Fruit fly (Drosophila melanogaster) whole organism, embryonic: ENCODE measurements around the gene CG6168.
A peak's percentile ranks its signal among the peaks of the same experiment; 100 is the strongest.

ENCODE experiments used
- Antp ChIP-seq: fragments of 200-800 bp; sonication (Bioruptor generic); optimal IDR thresholded peaks from 3 replicates; lab custom pipeline; 2016; ENCODE audit warnings: missing biosample characterization, missing genetic modification characterization
- Asciz ChIP-seq: fragments of 200-800 bp; sonication (Bioruptor generic); optimal IDR thresholded peaks from 2 replicates; lab custom pipeline; 2017; ENCODE audit warnings: missing biosample characterization, mild to moderate bottlenecking, missing genetic modification characterization, missing genetic modification reagents
- Atf6 ChIP-seq: fragments of 200-800 bp; sonication (Bioruptor generic); IDR thresholded peaks from 2 replicates; pipeline ENCODE4 v1.3.6; 2022; ENCODE audit warnings: missing biosample characterization, missing genetic modification characterization
- Awh ChIP-seq: fragments of 200-800 bp; sonication (Bioruptor generic); IDR thresholded peaks from 2 replicates; pipeline ENCODE4, ENCODE4 v1.3.6; 2022; ENCODE audit warnings: missing biosample characterization, missing genetic modification characterization
- CG10462 ChIP-seq: fragments of 200-800 bp; sonication (Bioruptor generic); optimal IDR thresholded peaks from 2 replicates; lab custom pipeline; 2016; ENCODE audit warnings: missing biosample characterization, missing genetic modification characterization
- CG10543 ChIP-seq: fragments of 200-800 bp; sonication (Bioruptor generic); optimal IDR thresholded peaks from 3 replicates; lab custom pipeline; 2017; ENCODE audit warnings: missing biosample characterization, mild to moderate bottlenecking, missing genetic modification characterization, moderate library complexity
- CG11398 ChIP-seq: fragments of 200-800 bp; sonication (Bioruptor generic); optimal IDR thresholded peaks from 2 replicates; lab custom pipeline; 2016; ENCODE audit warnings: missing biosample characterization, missing genetic modification characterization
- CG12071 ChIP-seq: fragments of 200-800 bp; sonication (Bioruptor generic); optimal IDR thresholded peaks from 3 replicates; lab custom pipeline; 2018; ENCODE audit warnings: missing biosample characterization, mild to moderate bottlenecking, missing genetic modification characterization
- CG13296 ChIP-seq: fragments of 200-800 bp; sonication (Bioruptor generic); optimal IDR thresholded peaks from 3 replicates; lab custom pipeline; 2018; ENCODE audit warnings: missing biosample characterization, mild to moderate bottlenecking, missing genetic modification characterization
- CG14860 ChIP-seq: fragments of 200-800 bp; sonication (Bioruptor generic); IDR thresholded peaks from 3 replicates; pipeline ENCODE4 v1.3.6; 2022; ENCODE audit warnings: missing biosample characterization, missing genetic modification characterization; ENCODE audit not compliant: partially characterized antibody
- CG15269 ChIP-seq: fragments of 200-800 bp; sonication (Bioruptor generic); optimal IDR thresholded peaks from 2 replicates; lab custom pipeline; 2018; ENCODE audit warnings: missing biosample characterization, mild to moderate bottlenecking, missing genetic modification characterization, moderate library complexity
- CG16863 ChIP-seq: fragments of 200-800 bp; sonication (Bioruptor generic); optimal IDR thresholded peaks from 3 replicates; lab custom pipeline; 2016; ENCODE audit warnings: missing biosample characterization, missing genetic modification characterization
- CG18476 ChIP-seq: fragments of 200-800 bp; sonication (Bioruptor generic); optimal IDR thresholded peaks from 2 replicates; lab custom pipeline; 2016; ENCODE audit warnings: missing biosample characterization, mild to moderate bottlenecking, missing genetic modification characterization
- CG2120 ChIP-seq: fragments of 200-800 bp; sonication (Bioruptor generic); optimal IDR thresholded peaks from 3 replicates; lab custom pipeline; 2016; ENCODE audit warnings: missing biosample characterization, missing genetic modification characterization
- CG34224 ChIP-seq: fragments of 200-800 bp; sonication (Bioruptor generic); IDR thresholded peaks from 3 replicates; pipeline ENCODE4 v1.3.6; 2022; ENCODE audit warnings: missing biosample characterization, missing genetic modification characterization; ENCODE audit not compliant: partially characterized antibody
- CG34422 ChIP-seq: fragments of 200-800 bp; sonication (Bioruptor generic); IDR thresholded peaks from 3 replicates; pipeline ENCODE4 v1.3.6; 2022; ENCODE audit warnings: missing biosample characterization, missing genetic modification characterization
- CG4854 ChIP-seq: fragments of 200-800 bp; sonication (Bioruptor generic); optimal IDR thresholded peaks from 2 replicates; lab custom pipeline; 2016; ENCODE audit warnings: missing biosample characterization, missing genetic modification characterization, inconsistent platforms
- CG7963 ChIP-seq: fragments of 200-800 bp; sonication (Bioruptor generic); IDR thresholded peaks from 3 replicates; pipeline ENCODE4 v1.3.6; 2022; ENCODE audit warnings: missing biosample characterization, missing genetic modification characterization; ENCODE audit not compliant: partially characterized antibody
- CG7987 ChIP-seq: fragments of 200-800 bp; sonication (Bioruptor generic); optimal IDR thresholded peaks from 2 replicates; lab custom pipeline; 2018; ENCODE audit warnings: missing biosample characterization, mild to moderate bottlenecking, missing genetic modification characterization, moderate library complexity
- CG8359 ChIP-seq: fragments of 200-800 bp; sonication (Bioruptor generic); optimal IDR thresholded peaks from 2 replicates; lab custom pipeline; 2017; ENCODE audit warnings: missing biosample characterization, mild to moderate bottlenecking, missing genetic modification characterization, borderline replicate concordance
- CG9609 ChIP-seq: fragments of 200-800 bp; sonication (Bioruptor generic); optimal IDR thresholded peaks from 3 replicates; lab custom pipeline; 2016; ENCODE audit warnings: missing biosample characterization, missing genetic modification characterization
- CG9876 ChIP-seq: fragments of 200-800 bp; sonication (Bioruptor generic); optimal IDR thresholded peaks from 2 replicates; lab custom pipeline; 2016; ENCODE audit warnings: missing biosample characterization, missing genetic modification characterization
- Fer1 ChIP-seq: fragments of 200-800 bp; sonication (Bioruptor generic); optimal IDR thresholded peaks from 2 replicates; lab custom pipeline; 2017; ENCODE audit warnings: missing biosample characterization, mild to moderate bottlenecking, missing genetic modification characterization
- Jarid2 ChIP-seq: fragments of 200-800 bp; sonication (Bioruptor generic); optimal IDR thresholded peaks from 3 replicates; lab custom pipeline; 2017; ENCODE audit warnings: mild to moderate bottlenecking, missing biosample characterization, missing genetic modification reagents, missing genetic modification characterization
- Lim3 ChIP-seq: fragments of 200-800 bp; sonication (Bioruptor generic); IDR thresholded peaks from 2 replicates; pipeline ENCODE4 v1.3.6; 2022; ENCODE audit warnings: missing biosample characterization, missing genetic modification characterization
- Myb ChIP-seq: fragments of 200-800 bp; sonication (Bioruptor generic); optimal IDR thresholded peaks from 2 replicates; lab custom pipeline; 2016; ENCODE audit warnings: missing biosample characterization, missing genetic modification characterization
- PHDP ChIP-seq: fragments of 200-800 bp; sonication (Bioruptor generic); optimal IDR thresholded peaks from 3 replicates; lab custom pipeline; 2018; ENCODE audit warnings: missing biosample characterization, mild to moderate bottlenecking, missing genetic modification characterization, moderate library complexity
- Six4 ChIP-seq: fragments of 200-800 bp; sonication (Bioruptor generic); optimal IDR thresholded peaks from 2 replicates; lab custom pipeline; 2016; ENCODE audit warnings: missing biosample characterization, missing genetic modification characterization
- TFAM ChIP-seq: fragments of 200-800 bp; sonication (Bioruptor generic); optimal IDR thresholded peaks from 2 replicates; lab custom pipeline; 2017; ENCODE audit warnings: missing biosample characterization, missing genetic modification characterization, inconsistent platforms
- ac ChIP-seq: fragments of 200-800 bp; sonication (Bioruptor generic); optimal IDR thresholded peaks from 3 replicates; lab custom pipeline; 2017; ENCODE audit warnings: missing biosample characterization, mild to moderate bottlenecking, missing genetic modification characterization
- aop ChIP-seq: fragments of 200-800 bp; sonication (Bioruptor generic); IDR thresholded peaks from 2 replicates; pipeline ENCODE4 v1.3.6; 2022; ENCODE audit warnings: missing biosample characterization, missing genetic modification characterization
- ci ChIP-seq: fragments of 200-800 bp; sonication (Bioruptor generic); IDR thresholded peaks from 3 replicates; pipeline ENCODE4 v1.3.6; 2022; ENCODE audit warnings: missing biosample characterization, missing genetic modification characterization
- croc ChIP-seq: fragments of 200-800 bp; sonication (Bioruptor generic); conservative IDR thresholded peaks from 3 replicates; pipeline ENCODE4 v1.3.6; 2022; ENCODE audit warnings: missing biosample characterization, missing genetic modification characterization
- crp ChIP-seq, 2 experiments: fragments of 200-800 bp; sonication (Bioruptor generic); optimal IDR thresholded peaks; 2 replicates in 1 of 2; 3 replicates in 1 of 2; lab custom pipeline; 2017; ENCODE audit warnings: missing biosample characterization in 2 of 2, missing genetic modification characterization in 2 of 2, mild to moderate bottlenecking in 1 of 2, moderate library complexity in 1 of 2
- disco-r ChIP-seq: fragments of 200-800 bp; sonication (Bioruptor generic); optimal IDR thresholded peaks from 2 replicates; lab custom pipeline; 2016; ENCODE audit warnings: missing biosample characterization, missing genetic modification characterization
- emc ChIP-seq: fragments of 200-800 bp; sonication (Bioruptor generic); optimal IDR thresholded peaks from 2 replicates; lab custom pipeline; 2016; ENCODE audit warnings: missing biosample characterization, missing genetic modification characterization
- grau ChIP-seq: fragments of 200-800 bp; optimal IDR thresholded peaks from 3 replicates; lab custom pipeline; 2019; ENCODE audit warnings: missing biosample characterization, mild to moderate bottlenecking, missing genetic modification characterization, moderate library complexity
- ham ChIP-seq: fragments of 200-800 bp; sonication (Bioruptor generic); IDR thresholded peaks from 2 replicates; pipeline ENCODE4 v1.3.6; 2022; ENCODE audit warnings: missing biosample characterization, missing genetic modification characterization
- insv ChIP-seq, 2 experiments: fragments of 200-800 bp; sonication (Bioruptor generic); optimal IDR thresholded peaks; 3 replicates each; lab custom pipeline; 2016 to 2018; ENCODE audit warnings: missing biosample characterization in 2 of 2, missing genetic modification characterization in 2 of 2
- nerfin-2 ChIP-seq: fragments of 200-800 bp; sonication (Bioruptor generic); IDR thresholded peaks from 2 replicates; pipeline ENCODE4 v1.3.6; 2022; ENCODE audit warnings: missing biosample characterization, missing genetic modification characterization; ENCODE audit not compliant: partially characterized antibody
- otp ChIP-seq: fragments of 200-800 bp; sonication (Bioruptor generic); IDR thresholded peaks from 3 replicates; pipeline ENCODE4, ENCODE4 v1.3.6; 2022; ENCODE audit warnings: missing biosample characterization, missing genetic modification characterization
- slbo ChIP-seq: fragments of 200-800 bp; sonication (Bioruptor generic); IDR thresholded peaks from 2 replicates; pipeline ENCODE4 v1.3.6; 2022; ENCODE audit warnings: missing biosample characterization, missing genetic modification characterization
- slp2 ChIP-seq: fragments of 200-800 bp; sonication (Bioruptor generic); optimal IDR thresholded peaks from 2 replicates; lab custom pipeline; 2016; ENCODE audit warnings: missing biosample characterization, missing genetic modification characterization
- so ChIP-seq: fragments of 200-800 bp; sonication (Bioruptor generic); IDR thresholded peaks from 3 replicates; pipeline ENCODE4 v1.3.6; 2022; ENCODE audit warnings: missing biosample characterization, missing genetic modification characterization
- sug ChIP-seq: fragments of 200-800 bp; optimal IDR thresholded peaks from 2 replicates; lab custom pipeline; 2019; ENCODE audit warnings: missing biosample characterization, mild to moderate bottlenecking, missing genetic modification characterization, moderate library complexity
- twi ChIP-seq: fragments of 200-800 bp; optimal IDR thresholded peaks from 2 replicates; lab custom pipeline; 2019; ENCODE audit warnings: missing biosample characterization, mild to moderate bottlenecking, missing genetic modification characterization, moderate library complexity
- vvl ChIP-seq: fragments of 200-800 bp; sonication (Bioruptor generic); IDR thresholded peaks from 2 replicates; pipeline ENCODE4 v1.3.6; 2022; ENCODE audit warnings: missing biosample characterization, missing genetic modification characterization
- yki ChIP-seq: fragments of >200 bp; optimal IDR thresholded peaks from 3 replicates; lab custom pipeline; 2018
- zf30C ChIP-seq: fragments of 200-800 bp; sonication (Bioruptor generic); optimal IDR thresholded peaks from 3 replicates; lab custom pipeline; 2018; ENCODE audit warnings: missing biosample characterization, mild to moderate bottlenecking, missing genetic modification characterization

The CG6168 gene

DNA sequence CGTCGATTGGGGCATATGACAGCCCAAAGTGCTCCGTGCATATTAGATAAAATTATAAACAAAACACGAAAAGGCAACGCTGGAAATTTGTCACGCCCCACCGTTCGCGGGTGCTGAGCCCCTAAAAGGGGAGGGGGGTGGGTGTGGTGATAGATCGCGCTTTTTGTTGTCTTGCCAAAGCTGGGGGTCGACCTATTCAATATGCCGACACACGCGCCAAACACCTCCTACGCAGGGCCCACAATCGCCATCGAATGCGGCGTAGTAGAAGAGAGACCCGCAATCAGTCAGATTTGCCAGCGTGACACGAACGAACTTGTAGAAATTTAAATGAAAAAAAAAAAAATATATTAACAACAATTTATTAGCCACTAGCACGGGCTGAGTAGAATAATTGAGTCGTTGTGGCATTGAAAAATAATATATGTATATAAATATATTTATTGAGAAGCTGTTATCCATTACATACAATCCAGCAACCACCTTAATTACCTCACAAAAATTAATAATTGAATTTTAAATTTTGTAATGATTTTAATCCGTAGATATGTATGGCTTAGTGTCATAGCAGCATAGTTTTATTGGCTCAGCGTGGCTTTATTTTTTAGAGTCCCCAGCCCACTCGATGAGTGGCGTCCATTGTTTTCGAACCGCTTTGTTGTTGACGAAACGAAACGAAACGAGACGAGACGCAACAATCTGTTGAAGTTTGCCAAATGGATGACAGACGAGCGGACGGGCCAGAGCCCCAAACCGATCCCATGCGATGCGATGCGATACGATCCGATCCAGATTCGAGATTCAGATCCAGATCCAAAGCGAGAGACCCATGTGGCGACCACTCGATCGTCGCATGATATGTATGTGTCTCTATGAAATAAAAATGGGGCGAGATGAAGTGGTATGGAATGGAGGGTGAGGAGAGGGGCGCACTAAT is 27.7 kb upstream of the CG6168 start (continued):
- TF ChIP-seq CG9609 (GFP tag; lab: Kevin White, UChicago) (no peak), CG12071 (GFP tag; lab: Kevin White, UChicago) (no peak), CG8359 (GFP tag; lab: Kevin White, UChicago) (peak; percentile 18), ac (GFP tag; lab: Kevin White, UChicago) (peak; percentile 17), CG7963 (GFP tag; lab: Robert Waterston, UW) (no peak), CG16863 (GFP tag; lab: Kevin White, UChicago) (no peak), CG2120 (GFP tag; lab: Kevin White, UChicago) (peak; percentile 56), zf30C (no peak), disco-r (GFP tag; lab: Kevin White, UChicago) (no peak), CG14860 (GFP tag; lab: Robert Waterston, UW) (no peak), Atf6 (GFP tag; lab: Robert Waterston, UW) (peak; percentile 95), CG15269 (peak; percentile 96), CG34224 (GFP tag; lab: Robert Waterston, UW) (no peak), CG11398 (GFP tag; lab: Kevin White, UChicago) (no peak), otp (peak; percentile 85), Jarid2 (GFP tag; lab: Kevin White, UChicago) (peak; percentile 75), so (GFP tag; lab: Robert Waterston, UW) (peak; percentile 97), Antp (GFP tag; lab: Kevin White, UChicago) (no peak), slp2 (GFP tag; lab: Kevin White, UChicago) (no peak), crp (GFP tag; optimal IDR thresholded peaks at IDR 0.05; lab: Kevin White, UChicago) (peak in 1 of 2 experiments; percentile 34), CG18476 (GFP tag; lab: Kevin White, UChicago) (peak; percentile 47), ci (GFP tag; lab: Robert Waterston, UW) (peak; percentile 91), sug (tag; lab: Kevin White, UChicago) (peak; percentile 90), CG34422 (peak; percentile 89), aop (GFP tag; lab: Robert Waterston, UW) (no peak), grau (tag; lab: Kevin White, UChicago) (peak; percentile 93), Myb (GFP tag; lab: Kevin White, UChicago) (no peak), Awh (peak; percentile 85), Six4 (GFP tag; lab: Kevin White, UChicago) (peak; percentile 39), vvl (peak; percentile 89), insv (GFP tag; optimal IDR thresholded peaks at IDR 0.05; lab: Kevin White, UChicago) (peak in 1 of 2 experiments; percentile 51), TFAM (GFP tag; lab: Kevin White, UChicago) (no peak), CG13296 (peak; percentile 91), croc (peak; percentile 77), CG10543 (peak; percentile 80), nerfin-2 (GFP tag; lab: Robert Waterston, UW) (no peak), emc (GFP tag; lab: Kevin White, UChicago) (no peak), CG4854 (GFP tag; lab: Kevin White, UChicago) (no peak), CG10462 (GFP tag; lab: Kevin White, UChicago) (peak; percentile 64), slbo (GFP tag; lab: Robert Waterston, UW) (peak; percentile 93), Asciz (GFP tag; lab: Kevin White, UChicago) (peak; percentile 83), PHDP (tag; lab: Kevin White, UChicago) (peak; percentile 96), twi (tag; lab: Kevin White, UChicago) (peak; percentile 39), ham (GFP tag; lab: Robert Waterston, UW) (peak; percentile 49; the same call in 1 of the 2 replicates), CG7987 (GFP tag; lab: Kevin White, UChicago) (peak; percentile 98), yki (lab: Kevin White, UChicago) (no peak), Lim3 (GFP tag; lab: Robert Waterston, UW) (peak; percentile 78), Fer1 (peak; percentile 94), CG9876 (no peak)
